Fruit fly (Drosophila melanogaster) whole organism, embryonic: ENCODE results near the gene CG15717.

Experiments
- Ada2b ChIP-seq: fragments of 200-800 bp; sonication (Bioruptor generic); IDR thresholded peaks from 2 replicates; pipeline ENCODE4 v1.3.6; 2022; ENCODE audit warnings: missing biosample characterization, missing genetic modification characterization
- Antp ChIP-seq: fragments of 200-800 bp; sonication (Bioruptor generic); optimal IDR thresholded peaks from 3 replicates; lab custom pipeline; 2016; ENCODE audit warnings: missing biosample characterization, missing genetic modification characterization
- Asciz ChIP-seq: fragments of 200-800 bp; sonication (Bioruptor generic); optimal IDR thresholded peaks from 2 replicates; lab custom pipeline; 2017; ENCODE audit warnings: missing biosample characterization, mild to moderate bottlenecking, missing genetic modification characterization, missing genetic modification reagents
- Atf3 ChIP-seq: fragments of 200-800 bp; sonication (Bioruptor generic); optimal IDR thresholded peaks from 3 replicates; lab custom pipeline; 2016; ENCODE audit warnings: missing biosample characterization, missing genetic modification characterization
- CG10209 ChIP-seq: fragments of 200-800 bp; sonication (Bioruptor generic); optimal IDR thresholded peaks from 3 replicates; lab custom pipeline; 2017; ENCODE audit warnings: missing biosample characterization, mild to moderate bottlenecking, missing genetic modification characterization, missing genetic modification reagents
- CG11247 ChIP-seq: fragments of 200-800 bp; sonication (Bioruptor generic); IDR thresholded peaks from 2 replicates; pipeline ENCODE4 v1.3.6; 2022; ENCODE audit warnings: missing biosample characterization, missing genetic modification characterization
- CG11504 ChIP-seq: fragments of 200-800 bp; sonication (Bioruptor generic); optimal IDR thresholded peaks from 3 replicates; lab custom pipeline; 2019; ENCODE audit warnings: missing biosample characterization, mild to moderate bottlenecking, missing genetic modification characterization, moderate library complexity
- CG11560 ChIP-seq: fragments of 200-800 bp; sonication (Bioruptor generic); IDR thresholded peaks from 3 replicates; pipeline ENCODE4 v1.3.6; 2022; ENCODE audit warnings: missing biosample characterization, missing genetic modification characterization
- CG12659 ChIP-seq: fragments of 200-800 bp; sonication (Bioruptor generic); optimal IDR thresholded peaks from 3 replicates; lab custom pipeline; 2017; ENCODE audit warnings: mild to moderate bottlenecking, missing biosample characterization, missing genetic modification reagents, missing genetic modification characterization
- CG14860 ChIP-seq: fragments of 200-800 bp; sonication (Bioruptor generic); IDR thresholded peaks from 3 replicates; pipeline ENCODE4 v1.3.6; 2022; ENCODE audit warnings: missing biosample characterization, missing genetic modification characterization; ENCODE audit not compliant: partially characterized antibody
- CG15696 ChIP-seq: fragments of 200-800 bp; sonication (Bioruptor generic); optimal IDR thresholded peaks from 2 replicates; lab custom pipeline; 2019; ENCODE audit warnings: missing biosample characterization, mild to moderate bottlenecking, missing genetic modification characterization, moderate library complexity
- CG17385 ChIP-seq: fragments of 200-800 bp; sonication (Bioruptor generic); optimal IDR thresholded peaks from 3 replicates; lab custom pipeline; 2018; ENCODE audit warnings: missing biosample characterization, mild to moderate bottlenecking, missing genetic modification characterization
- CG18262 ChIP-seq: fragments of 200-800 bp; optimal IDR thresholded peaks from 3 replicates; lab custom pipeline; 2019; ENCODE audit warnings: missing biosample characterization, mild to moderate bottlenecking, missing genetic modification characterization, moderate library complexity
- CG2875 ChIP-seq: fragments of 200-800 bp; sonication (Bioruptor generic); optimal IDR thresholded peaks from 2 replicates; lab custom pipeline; 2017; ENCODE audit warnings: missing biosample characterization, mild to moderate bottlenecking, missing genetic modification characterization, missing genetic modification reagents
- CG34422 ChIP-seq: fragments of 200-800 bp; sonication (Bioruptor generic); IDR thresholded peaks from 3 replicates; pipeline ENCODE4 v1.3.6; 2022; ENCODE audit warnings: missing biosample characterization, missing genetic modification characterization
- CG3838 ChIP-seq: fragments of 200-800 bp; sonication (Bioruptor generic); optimal IDR thresholded peaks from 3 replicates; lab custom pipeline; 2016; ENCODE audit warnings: missing biosample characterization, missing genetic modification characterization
- CG4424 ChIP-seq: fragments of 200-800 bp; sonication (Bioruptor generic); optimal IDR thresholded peaks from 3 replicates; lab custom pipeline; 2016; ENCODE audit warnings: missing biosample characterization, missing genetic modification characterization
- CG4854 ChIP-seq: fragments of 200-800 bp; sonication (Bioruptor generic); optimal IDR thresholded peaks from 2 replicates; lab custom pipeline; 2016; ENCODE audit warnings: missing biosample characterization, missing genetic modification characterization, inconsistent platforms
- CG7745 ChIP-seq: fragments of 200-800 bp; sonication (Bioruptor generic); optimal IDR thresholded peaks from 2 replicates; lab custom pipeline; 2018; ENCODE audit warnings: missing biosample characterization, mild to moderate bottlenecking, missing genetic modification characterization, moderate library complexity
- CG7928 ChIP-seq: fragments of 200-800 bp; sonication (Bioruptor generic); optimal IDR thresholded peaks from 2 replicates; lab custom pipeline; 2017; ENCODE audit warnings: missing biosample characterization, mild to moderate bottlenecking, missing genetic modification characterization
- CG7963 ChIP-seq: fragments of 200-800 bp; sonication (Bioruptor generic); IDR thresholded peaks from 3 replicates; pipeline ENCODE4 v1.3.6; 2022; ENCODE audit warnings: missing biosample characterization, missing genetic modification characterization; ENCODE audit not compliant: partially characterized antibody
- CG8478 ChIP-seq: fragments of >200 bp; optimal IDR thresholded peaks from 2 replicates; lab custom pipeline; 2018
- CG9437 ChIP-seq: fragments of 200-800 bp; sonication (Bioruptor generic); optimal IDR thresholded peaks from 2 replicates; lab custom pipeline; 2018; ENCODE audit warnings: missing biosample characterization, mild to moderate bottlenecking, missing genetic modification characterization
- CG9817 ChIP-seq: fragments of 200-800 bp; sonication (Bioruptor generic); optimal IDR thresholded peaks from 2 replicates; lab custom pipeline; 2018; ENCODE audit warnings: missing biosample characterization, mild to moderate bottlenecking, missing genetic modification characterization, moderate library complexity
- CoRest ChIP-seq: fragments of 200-800 bp; sonication (Bioruptor generic); optimal IDR thresholded peaks from 3 replicates; lab custom pipeline; 2018; ENCODE audit warnings: missing biosample characterization, mild to moderate bottlenecking, missing genetic modification characterization, moderate library complexity
- Dad ChIP-seq: fragments of 200-800 bp; sonication (Bioruptor generic); optimal IDR thresholded peaks from 3 replicates; lab custom pipeline; 2016; ENCODE audit warnings: missing biosample characterization, missing genetic modification characterization
- E2f1 ChIP-seq: fragments of 200-800 bp; sonication (Bioruptor generic); IDR thresholded peaks from 2 replicates; pipeline ENCODE4 v1.3.6; 2022; ENCODE audit warnings: missing biosample characterization, missing genetic modification characterization
- Gug ChIP-seq: fragments of 200-800 bp; sonication (Bioruptor generic); IDR thresholded peaks from 4 replicates; pipeline ENCODE4 v1.3.6; 2022; ENCODE audit warnings: missing biosample characterization, missing genetic modification characterization
- Hmr ChIP-seq: fragments of 200-800 bp; sonication (Bioruptor generic); optimal IDR thresholded peaks from 3 replicates; lab custom pipeline; 2017; ENCODE audit warnings: mild to moderate bottlenecking, missing biosample characterization, missing genetic modification reagents, missing genetic modification characterization
- Lpt ChIP-seq: fragments of >200 bp; optimal IDR thresholded peaks from 2 replicates; lab custom pipeline; 2018; ENCODE audit warnings: missing biosample characterization, missing genetic modification characterization
- MBD-R2 ChIP-seq: fragments of 200-800 bp; sonication (Bioruptor generic); IDR thresholded peaks from 2 replicates; pipeline ENCODE4 v1.3.6; 2022; ENCODE audit warnings: missing biosample characterization, missing genetic modification characterization
- Meics ChIP-seq: fragments of 200-800 bp; sonication (Bioruptor generic); optimal IDR thresholded peaks from 2 replicates; lab custom pipeline; 2017; ENCODE audit warnings: missing biosample characterization, mild to moderate bottlenecking, missing genetic modification characterization
- Pdp1 ChIP-seq, 2 experiments: fragments of 200-800 bp; sonication (Bioruptor generic); optimal IDR thresholded peaks; 3 replicates each; lab custom pipeline; 2016; ENCODE audit warnings: missing biosample characterization in 2 of 2, missing genetic modification characterization in 2 of 2, mild to moderate bottlenecking in 1 of 2, moderate library complexity in 1 of 2
- Poxn ChIP-seq: fragments of 200-800 bp; sonication (Bioruptor generic); IDR thresholded peaks from 2 replicates; pipeline ENCODE4 v1.3.6; 2022; ENCODE audit warnings: missing biosample characterization, missing genetic modification characterization
- ara ChIP-seq: fragments of 200-800 bp; sonication (Bioruptor generic); IDR thresholded peaks from 2 replicates; pipeline ENCODE4 v1.3.6; 2022; ENCODE audit warnings: missing biosample characterization, missing genetic modification characterization
- dati ChIP-seq: fragments of 200-800 bp; sonication (Bioruptor generic); IDR thresholded peaks from 2 replicates; pipeline ENCODE4 v1.3.6; 2022; ENCODE audit warnings: missing biosample characterization, missing genetic modification characterization
- emc ChIP-seq: fragments of 200-800 bp; sonication (Bioruptor generic); optimal IDR thresholded peaks from 2 replicates; lab custom pipeline; 2016; ENCODE audit warnings: missing biosample characterization, missing genetic modification characterization
- ftz-f1 ChIP-seq: fragments of 200-800 bp; sonication (Bioruptor generic); optimal IDR thresholded peaks from 2 replicates; lab custom pipeline; 2016; ENCODE audit warnings: missing biosample characterization, missing genetic modification characterization
- nau ChIP-seq: fragments of 200-800 bp; sonication (Bioruptor generic); optimal IDR thresholded peaks from 3 replicates; lab custom pipeline; 2017; ENCODE audit warnings: missing biosample characterization, mild to moderate bottlenecking, missing genetic modification characterization, missing genetic modification reagents
- org-1 ChIP-seq: fragments of 200-800 bp; sonication (Bioruptor generic); optimal IDR thresholded peaks from 2 replicates; lab custom pipeline; 2017; ENCODE audit warnings: missing biosample characterization, missing genetic modification characterization
- otp ChIP-seq: fragments of 200-800 bp; sonication (Bioruptor generic); IDR thresholded peaks from 3 replicates; pipeline ENCODE4, ENCODE4 v1.3.6; 2022; ENCODE audit warnings: missing biosample characterization, missing genetic modification characterization
- pan ChIP-seq, 4 experiments: fragments of >200 bp in 3 of 4; fragments of 200-800 bp in 1 of 4; sonication (Bioruptor generic) in 1 of 4; optimal IDR thresholded peaks in 3 of 4; IDR thresholded peaks in 1 of 4; 2 replicates each; pipeline versions ENCODE4 v1.3.6 to Lab custom; 2017 to 2022; ENCODE audit warnings: missing biosample characterization in 2 of 4, missing genetic modification characterization in 2 of 4, mixed read lengths in 1 of 4
- peb ChIP-seq: fragments of 200-800 bp; sonication (Bioruptor generic); IDR thresholded peaks from 2 replicates; pipeline ENCODE4 v1.3.6; 2022; ENCODE audit warnings: missing biosample characterization, missing genetic modification characterization
- phol ChIP-seq: fragments of 200-800 bp; sonication (Bioruptor generic); optimal IDR thresholded peaks from 3 replicates; lab custom pipeline; 2018; ENCODE audit warnings: missing biosample characterization, mild to moderate bottlenecking, missing genetic modification characterization, moderate library complexity
- run ChIP-seq: fragments of 200-800 bp; sonication (Bioruptor generic); optimal IDR thresholded peaks from 3 replicates; lab custom pipeline; 2018; ENCODE audit warnings: missing biosample characterization, mild to moderate bottlenecking, missing genetic modification characterization
- seq ChIP-seq: fragments of 200-800 bp; sonication (Bioruptor generic); IDR thresholded peaks from 2 replicates; pipeline ENCODE4 v1.3.6; 2022; ENCODE audit warnings: missing biosample characterization, missing genetic modification characterization
- sim ChIP-seq: fragments of 200-800 bp; sonication (Bioruptor generic); IDR thresholded peaks from 2 replicates; pipeline ENCODE4 v1.3.6; 2022; ENCODE audit warnings: missing biosample characterization, missing genetic modification characterization
- slou ChIP-seq: fragments of 200-800 bp; sonication (Bioruptor generic); optimal IDR thresholded peaks from 3 replicates; lab custom pipeline; 2016; ENCODE audit warnings: missing biosample characterization, missing genetic modification characterization
- tna ChIP-seq: fragments of 200-800 bp; sonication (Bioruptor generic); IDR thresholded peaks from 2 replicates; pipeline ENCODE4 v1.3.6; 2022; ENCODE audit warnings: missing biosample characterization, missing genetic modification characterization; ENCODE audit not compliant: partially characterized antibody
- zen2 ChIP-seq: fragments of 200-800 bp; sonication (Bioruptor generic); IDR thresholded peaks from 3 replicates; pipeline ENCODE4 v1.3.6; 2022; ENCODE audit warnings: missing biosample characterization, missing genetic modification characterization; ENCODE audit not compliant: partially characterized antibody

The CG15717 gene

dm6 chrX:13135702-13136101 lies 7.0 kb downstream of the CG15717 start (continued):
- TF ChIP-seq MBD-R2 (GFP tag; lab: Robert Waterston, UW): peak; percentile 24; the same call in 1 of the 2 replicates
- TF ChIP-seq slou (GFP tag; lab: Kevin White, UChicago): no peak
- no peak for TF ChIP-seq Dad (GFP tag; lab: Kevin White, UChicago)
- TF ChIP-seq CG15696: no peak
- no peak for TF ChIP-seq CG14860 (GFP tag; lab: Robert Waterston, UW)
- TF ChIP-seq CG4854: peak; percentile 31
- peak; percentile 59 for TF ChIP-seq CoRest (tag; lab: Kevin White, UChicago)
- TF ChIP-seq emc (GFP tag; lab: Kevin White, UChicago): no peak
- no peak for TF ChIP-seq Lpt
- TF ChIP-seq Antp (GFP tag; lab: Kevin White, UChicago): peak; percentile 40
- peak; percentile 36 for TF ChIP-seq Atf3 (GFP tag; lab: Kevin White, UChicago)
- TF ChIP-seq sim (GFP tag; lab: Robert Waterston, UW): peak; percentile 40; the same call in 1 of the 2 replicates
- TF ChIP-seq tna: no peak
- no peak for TF ChIP-seq CG11560 (tag; lab: Robert Waterston, UW)
- peak; percentile 57 for TF ChIP-seq run (tag; lab: Kevin White, UChicago)
- peak; percentile 71 for TF ChIP-seq phol (tag; lab: Kevin White, UChicago)
- peak; percentile 26 for TF ChIP-seq CG9817 (tag; lab: Kevin White, UChicago)
- TF ChIP-seq CG10209 (GFP tag; lab: Kevin White, UChicago): peak; percentile 48
- peak; percentile 77 for TF ChIP-seq Asciz
- 0 out of 2 replicates have a peak, but pooled peaks have one; percentile 33 for TF ChIP-seq seq (GFP tag; lab: Robert Waterston, UW)
- TF ChIP-seq org-1 (GFP tag; lab: Kevin White, UChicago): peak; percentile 34
- TF ChIP-seq otp: peak; percentile 54; the same call in 1 of the 3 replicates
- no peak for TF ChIP-seq CG3838
- no peak for TF ChIP-seq zen2 (GFP tag; lab: Robert Waterston, UW)
- 0 out of 4 replicates have a peak, but pooled peaks have one; percentile 31 for TF ChIP-seq Gug (GFP tag; lab: Robert Waterston, UW)
- peak; percentile 33 for TF ChIP-seq CG12659 (GFP tag; lab: Kevin White, UChicago)
- TF ChIP-seq Hmr (GFP tag; lab: Kevin White, UChicago): peak; percentile 21
- TF ChIP-seq nau (GFP tag; lab: Kevin White, UChicago): peak; percentile 33
- peak; percentile 65 for TF ChIP-seq Ada2b (GFP tag; lab: Robert Waterston, UW)
- peak; percentile 51; the same call in 1 of the 2 replicates for TF ChIP-seq E2f1 (GFP tag; lab: Robert Waterston, UW)
- peak; percentile 60 for TF ChIP-seq CG17385 (GFP tag; lab: Kevin White, UChicago)
- TF ChIP-seq CG2875 (GFP tag; lab: Kevin White, UChicago): peak; percentile 45
- TF ChIP-seq dati: peak; percentile 48; the same call in 1 of the 2 replicates
- no peak for TF ChIP-seq CG8478 (lab: Kevin White, UChicago)
- peak; percentile 53 for TF ChIP-seq CG18262 (tag; lab: Kevin White, UChicago)
- TF ChIP-seq ftz-f1: no peak
- peak; percentile 37 for TF ChIP-seq Meics (GFP tag; lab: Kevin White, UChicago)
- no peak for TF ChIP-seq CG7928 (GFP tag; lab: Kevin White, UChicago)
- peak; percentile 23; the same call in 1 of the 2 replicates for TF ChIP-seq ara (GFP tag; lab: Robert Waterston, UW)
- TF ChIP-seq CG11504 (tag; lab: Kevin White, UChicago): peak; percentile 79
- no peak for TF ChIP-seq pan (optimal IDR thresholded peaks at IDR 0.05; lab: Kevin White, UChicago)
- peak in 1 of 2 experiments; percentile 43 for TF ChIP-seq pan (GFP tag; optimal IDR thresholded peaks at IDR 0.05 in 1 of 2, IDR thresholded peaks at IDR 0.05 in 1 of 2)
- peak; percentile 63 for TF ChIP-seq CG4424 (GFP tag; lab: Kevin White, UChicago)
- no peak for TF ChIP-seq CG7745 (tag; lab: Kevin White, UChicago)
- TF ChIP-seq Pdp1 (GFP tag; optimal IDR thresholded peaks at IDR 0.05; lab: Kevin White, UChicago): peak; percentile 33 to 44
- TF ChIP-seq CG11247 (GFP tag; lab: Robert Waterston, UW): 0 out of 2 replicates have a peak, but pooled peaks have one; percentile 7
- peak; percentile 47 for TF ChIP-seq CG9437 (GFP tag; lab: Kevin White, UChicago)
- TF ChIP-seq Poxn (GFP tag; lab: Robert Waterston, UW): no peak
- no peak for TF ChIP-seq CG7963 (GFP tag; lab: Robert Waterston, UW)
- peak; percentile 53; the same call in 2 of the 3 replicates for TF ChIP-seq CG34422 (GFP tag; lab: Robert Waterston, UW)
- TF ChIP-seq peb: no peak
